Worm (Caenorhabditis elegans): ENCODE results near the gene F59C12.4.

F59C12.4 gene

DNA sequence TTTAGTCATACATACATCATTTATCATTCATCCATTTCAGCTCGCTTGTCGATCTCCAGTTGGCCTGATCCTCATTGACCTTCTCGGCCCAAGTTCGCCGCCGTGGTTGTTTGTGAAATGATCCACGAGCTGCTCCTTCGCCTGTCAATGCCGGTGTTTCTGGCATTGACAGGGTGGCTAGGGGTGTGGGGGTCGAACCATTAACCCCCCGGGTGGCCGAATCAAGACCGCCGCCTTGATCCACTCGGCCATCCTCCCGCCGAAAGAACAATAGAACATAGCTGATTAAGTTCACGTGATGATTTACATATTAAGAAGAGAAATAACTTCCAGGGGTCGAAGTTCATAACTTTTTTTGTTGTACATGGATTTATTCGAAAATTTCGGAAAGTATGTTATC is at the start of gene F59C12.4:
F59C12.4 (minus strand) TSS at position 166 of the 400 bp plus-strand sequence.
- TF ChIP-seq him-1 (tag; optimal IDR thresholded peaks at IDR 0.05), result no peak

DNA sequence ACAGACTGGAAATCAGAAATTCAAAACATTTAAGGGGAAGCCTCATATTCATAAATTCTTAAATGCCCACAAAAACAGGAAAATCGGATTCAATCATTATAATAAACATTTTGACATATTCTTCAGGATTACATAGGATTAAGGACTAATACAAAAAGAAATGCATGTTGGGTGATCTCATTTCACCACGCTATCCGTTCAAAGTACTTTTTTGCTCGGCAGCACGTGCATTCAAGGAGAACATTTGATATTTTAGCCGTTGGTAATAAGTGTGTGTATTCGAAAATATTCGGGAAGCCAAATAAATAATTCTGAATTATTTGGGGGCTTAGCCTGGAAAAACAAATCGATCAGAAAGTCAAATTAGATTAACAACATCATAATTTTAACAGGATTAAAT is 48.2 kb upstream of the F59C12.4 start:
- TF ChIP-seq W03F9.2 (tag; optimal IDR thresholded peaks at IDR 0.05), result no peak
- no peak for TF ChIP-seq him-1 (tag; optimal IDR thresholded peaks at IDR 0.05)
- TF ChIP-seq dao-5 (tag; optimal IDR thresholded peaks at IDR 0.05), result no peak

DNA sequence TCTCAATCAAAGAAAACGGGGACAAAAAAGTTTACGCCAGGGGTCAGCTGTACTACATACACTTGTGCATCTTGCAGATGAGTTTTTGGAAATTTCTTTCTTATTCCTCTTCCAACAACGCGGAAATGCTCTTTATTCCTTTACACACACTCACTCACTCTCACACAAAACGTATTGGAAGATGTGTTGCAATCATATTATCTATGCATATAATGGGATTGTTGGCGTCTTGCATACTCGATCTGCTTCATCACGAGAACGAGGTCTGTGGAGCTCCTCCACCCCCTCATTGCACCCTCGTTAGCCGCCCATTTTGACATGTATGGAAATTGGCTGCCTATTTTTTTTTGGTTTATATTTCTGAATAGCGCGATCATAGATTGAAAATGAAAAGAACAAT is 46.4 kb upstream of the F59C12.4 start:
- TF ChIP-seq him-1 (tag; optimal IDR thresholded peaks at IDR 0.05) (no peak), W03F9.2 (tag; optimal IDR thresholded peaks at IDR 0.05) (no peak), dao-5 (tag; optimal IDR thresholded peaks at IDR 0.05) (no peak)

DNA sequence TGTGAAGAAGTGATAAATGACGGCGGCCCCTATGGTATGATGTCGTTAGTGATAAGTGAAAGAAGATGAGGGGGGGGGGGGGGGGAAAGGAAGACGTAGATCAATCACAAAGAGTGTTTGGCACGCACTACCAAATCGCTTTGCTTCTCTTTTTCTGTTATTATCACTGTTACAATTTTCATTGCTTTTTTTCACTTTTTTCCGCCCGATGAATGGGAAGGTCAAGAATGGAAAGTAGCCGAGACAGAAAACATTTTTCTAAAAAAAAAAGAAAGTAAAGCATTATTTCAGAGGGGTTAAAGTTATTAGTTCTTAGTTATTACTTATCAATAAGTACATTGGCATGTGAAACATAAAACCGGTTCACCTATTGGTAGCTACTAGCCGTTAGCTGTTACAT is 44.8 kb upstream of the F59C12.4 start:
- TF ChIP-seq dao-5 (tag; optimal IDR thresholded peaks at IDR 0.05), result no peak
- TF ChIP-seq W03F9.2 (tag; optimal IDR thresholded peaks at IDR 0.05), result no peak
- TF ChIP-seq him-1 (tag; optimal IDR thresholded peaks at IDR 0.05), result no peak

DNA sequence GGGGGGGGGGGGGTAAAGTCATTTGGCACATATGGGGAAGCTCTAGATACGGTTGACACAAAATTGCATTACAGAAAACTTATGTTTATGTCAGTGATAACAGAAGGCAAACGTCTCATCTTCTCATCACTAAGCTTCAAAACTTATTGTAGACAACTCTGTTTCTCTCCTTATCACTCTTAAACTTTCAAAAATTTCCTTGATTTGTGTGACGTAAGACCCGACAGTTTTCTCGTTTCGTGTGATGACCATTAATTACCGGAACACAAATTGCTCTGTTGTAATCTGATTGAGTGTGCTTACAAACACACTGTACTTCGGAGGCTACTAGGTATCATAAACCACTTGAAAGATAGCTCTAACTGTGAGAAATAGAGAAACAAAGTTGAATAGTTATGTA is 42.5 kb upstream of the F59C12.4 start:
- TF ChIP-seq dao-5 (tag; optimal IDR thresholded peaks at IDR 0.05), result no peak
- TF ChIP-seq W03F9.2 (tag; optimal IDR thresholded peaks at IDR 0.05), result no peak
- no peak for TF ChIP-seq him-1 (tag; optimal IDR thresholded peaks at IDR 0.05)

DNA sequence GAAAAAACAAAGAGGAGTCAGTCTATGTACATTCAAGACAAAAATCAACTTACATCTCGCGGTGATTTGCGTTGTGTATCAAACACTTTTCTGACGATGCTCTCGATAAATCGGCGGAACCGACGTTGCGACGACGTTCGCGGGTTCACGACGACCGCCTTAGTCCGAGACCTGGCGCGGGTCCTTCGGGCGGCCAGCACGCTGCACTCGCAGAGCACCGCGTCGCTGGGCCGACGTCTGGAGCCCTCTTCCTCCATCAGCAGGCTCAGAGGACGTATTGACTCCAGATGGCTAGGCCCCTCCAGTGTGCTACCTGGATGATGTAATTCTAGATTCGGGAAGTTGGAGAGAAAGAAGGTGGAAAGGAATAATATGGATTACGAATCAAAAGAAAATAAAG is 40.8 kb upstream of the F59C12.4 start:
- TF ChIP-seq dao-5 (tag; optimal IDR thresholded peaks at IDR 0.05), result no peak
- TF ChIP-seq him-1 (tag; optimal IDR thresholded peaks at IDR 0.05), result no peak
- TF ChIP-seq W03F9.2 (tag; optimal IDR thresholded peaks at IDR 0.05), result no peak

DNA sequence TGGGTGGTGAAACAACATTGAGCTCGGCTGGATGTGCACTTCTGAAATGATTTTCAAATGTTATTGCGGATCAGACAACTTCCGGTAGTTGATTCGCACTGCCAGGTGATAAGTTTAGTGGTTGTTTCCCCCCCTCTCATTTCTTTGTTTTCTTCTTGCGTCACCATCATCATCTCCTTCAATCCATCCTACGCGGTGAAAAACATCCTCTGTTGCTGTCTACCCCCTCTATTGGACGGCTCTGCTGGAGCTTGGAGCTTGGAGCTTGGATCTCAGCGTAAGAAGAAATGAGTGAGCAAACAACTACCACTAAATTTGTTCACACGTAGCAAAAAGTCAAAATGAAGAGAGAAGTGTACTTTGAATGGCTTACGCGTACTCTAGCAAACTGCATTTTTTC is 39.3 kb upstream of the F59C12.4 start:
- no peak for TF ChIP-seq W03F9.2 (tag; optimal IDR thresholded peaks at IDR 0.05)
- no peak for TF ChIP-seq dao-5 (tag; optimal IDR thresholded peaks at IDR 0.05)
- TF ChIP-seq him-1 (tag; optimal IDR thresholded peaks at IDR 0.05), result no peak

DNA sequence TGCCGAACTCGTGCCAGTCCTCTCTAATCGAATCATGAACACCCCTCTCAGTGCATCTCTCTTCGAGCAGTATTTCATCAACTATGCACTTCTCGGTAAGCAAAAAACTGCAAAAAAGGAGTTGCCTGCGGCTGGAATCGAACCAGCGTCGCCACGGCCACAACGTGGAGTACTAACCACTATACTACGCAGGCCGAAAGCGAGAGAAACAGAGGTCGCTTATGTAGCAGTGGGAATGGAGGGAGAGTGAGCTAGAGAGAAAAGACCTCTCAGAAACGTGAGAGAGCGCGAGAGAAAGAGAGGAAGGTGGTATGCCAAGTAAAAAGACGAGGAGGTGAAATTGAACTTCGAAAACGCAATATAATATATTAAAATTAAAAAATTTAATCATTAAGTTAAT is 32.3 kb upstream of the F59C12.4 start:
- TF ChIP-seq him-1 (tag; optimal IDR thresholded peaks at IDR 0.05) (peak; percentile 87), W03F9.2 (tag; optimal IDR thresholded peaks at IDR 0.05) (peak; percentile 26), dao-5 (tag; optimal IDR thresholded peaks at IDR 0.05) (peak; percentile 55)

DNA sequence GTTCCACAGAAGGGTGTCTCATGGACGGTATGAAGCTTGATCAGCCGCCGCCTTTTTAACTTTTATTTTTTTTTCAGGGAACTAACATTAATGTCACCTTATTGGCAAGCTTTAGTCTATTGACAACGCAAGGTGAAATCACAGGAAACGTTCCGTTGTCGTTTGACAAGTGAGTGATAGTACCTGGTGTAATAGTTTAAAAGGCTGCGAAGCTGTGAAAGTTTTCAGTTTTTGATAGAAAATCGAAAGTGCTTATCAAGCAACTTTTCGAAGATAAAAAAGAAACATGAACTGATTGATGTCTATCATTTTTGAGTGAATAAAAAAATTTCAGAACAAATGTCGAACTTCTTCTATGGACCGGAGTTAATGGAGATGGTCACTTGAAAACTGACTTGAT is 31.7 kb upstream of the F59C12.4 start:
- TF ChIP-seq dao-5 (tag; optimal IDR thresholded peaks at IDR 0.05) (no peak), W03F9.2 (tag; optimal IDR thresholded peaks at IDR 0.05) (no peak), him-1 (tag; optimal IDR thresholded peaks at IDR 0.05) (no peak)

DNA sequence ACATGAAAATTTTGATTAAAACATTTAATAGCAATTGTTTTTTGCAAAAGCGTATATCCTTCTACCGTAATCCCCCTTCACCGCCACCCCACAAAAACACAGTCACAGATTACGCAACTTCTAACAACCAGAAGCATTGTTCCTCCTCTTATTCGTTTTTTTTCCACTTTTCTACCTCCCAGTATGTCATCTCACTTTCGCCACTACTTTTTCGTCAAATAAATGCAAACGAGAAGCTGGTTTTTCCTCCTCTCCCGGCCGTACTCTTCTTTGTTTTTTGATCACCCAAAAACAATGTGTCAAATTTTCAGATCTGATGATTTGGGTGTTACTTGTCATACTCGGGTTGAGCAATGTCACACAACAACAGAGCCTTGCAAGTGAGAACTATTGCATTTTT is 30.6 kb upstream of the F59C12.4 start, which contains the start of gene C06G1.1:
C06G1.1 (plus strand) TSS at position 301 of the 400 bp plus-strand sequence.
- no peak for TF ChIP-seq dao-5 (tag; optimal IDR thresholded peaks at IDR 0.05)
- no peak for TF ChIP-seq W03F9.2 (tag; optimal IDR thresholded peaks at IDR 0.05)
- TF ChIP-seq him-1 (tag; optimal IDR thresholded peaks at IDR 0.05), result no peak

DNA sequence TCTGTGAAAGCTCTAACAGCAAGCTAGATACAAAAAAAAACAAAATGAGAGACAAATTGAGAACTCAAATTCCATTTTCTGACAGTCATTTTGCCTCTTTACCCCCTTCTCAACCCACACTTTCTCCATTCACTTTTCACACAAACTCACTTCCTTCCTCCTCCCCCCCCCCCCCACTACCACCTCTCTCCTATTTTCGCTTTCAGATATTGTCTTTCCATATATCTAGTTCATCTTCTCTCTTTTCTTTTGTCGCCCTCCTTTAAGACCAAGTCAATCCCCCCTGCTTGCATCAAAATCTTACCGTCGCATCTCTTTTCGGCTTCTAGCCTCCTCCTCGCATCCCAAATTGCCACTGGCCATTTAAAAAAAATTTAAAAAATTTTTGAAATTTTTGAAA is 29.4 kb upstream of the F59C12.4 start:
- no peak for TF ChIP-seq dao-5 (tag; optimal IDR thresholded peaks at IDR 0.05)
- TF ChIP-seq W03F9.2 (tag; optimal IDR thresholded peaks at IDR 0.05), result no peak
- TF ChIP-seq him-1 (tag; optimal IDR thresholded peaks at IDR 0.05), result no peak

DNA sequence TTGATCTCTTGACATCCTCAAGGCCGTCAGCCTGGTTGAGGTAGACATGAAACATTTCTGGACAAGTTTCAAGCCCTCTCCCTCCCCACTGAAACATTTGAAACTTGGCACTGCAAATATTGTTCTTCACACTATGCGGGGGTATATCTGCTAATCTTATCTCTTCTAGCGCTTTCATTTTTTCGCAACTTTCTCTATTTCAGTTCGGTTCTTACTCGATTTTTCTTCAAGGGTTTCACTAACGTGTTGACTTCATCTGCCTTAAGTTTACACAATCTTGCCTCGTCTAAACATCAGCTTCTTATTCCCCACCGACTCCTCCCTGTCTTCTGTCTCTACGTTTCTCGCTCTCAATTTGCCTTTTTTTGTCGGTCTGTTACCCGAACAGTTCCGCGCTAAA is 27.4 kb upstream of the F59C12.4 start:
- TF ChIP-seq him-1 (tag; optimal IDR thresholded peaks at IDR 0.05), result no peak
- no peak for TF ChIP-seq W03F9.2 (tag; optimal IDR thresholded peaks at IDR 0.05)
- TF ChIP-seq dao-5 (tag; optimal IDR thresholded peaks at IDR 0.05), result no peak

DNA sequence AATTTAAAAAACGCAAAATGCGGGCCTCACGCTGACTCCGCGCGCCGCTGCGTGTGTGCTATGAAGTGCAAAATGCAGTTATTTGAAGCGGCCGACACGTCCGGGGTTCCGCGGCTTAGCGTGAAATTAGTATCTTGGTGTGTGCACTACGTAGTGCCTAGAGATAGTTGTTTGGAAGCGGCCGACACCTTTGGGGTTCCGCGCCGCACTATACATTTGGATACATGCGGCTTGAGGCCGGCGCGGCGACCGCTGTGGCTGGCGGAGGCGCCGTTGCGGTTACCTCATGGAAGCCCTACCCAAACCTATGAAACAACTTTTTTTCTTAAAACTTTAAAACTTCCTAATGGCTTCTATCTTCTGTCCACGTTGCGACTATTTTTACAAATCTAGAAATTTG is 26.7 kb upstream of the F59C12.4 start:
- TF ChIP-seq W03F9.2 (tag; optimal IDR thresholded peaks at IDR 0.05) (no peak), him-1 (tag; optimal IDR thresholded peaks at IDR 0.05) (no peak), dao-5 (tag; optimal IDR thresholded peaks at IDR 0.05) (no peak)

DNA sequence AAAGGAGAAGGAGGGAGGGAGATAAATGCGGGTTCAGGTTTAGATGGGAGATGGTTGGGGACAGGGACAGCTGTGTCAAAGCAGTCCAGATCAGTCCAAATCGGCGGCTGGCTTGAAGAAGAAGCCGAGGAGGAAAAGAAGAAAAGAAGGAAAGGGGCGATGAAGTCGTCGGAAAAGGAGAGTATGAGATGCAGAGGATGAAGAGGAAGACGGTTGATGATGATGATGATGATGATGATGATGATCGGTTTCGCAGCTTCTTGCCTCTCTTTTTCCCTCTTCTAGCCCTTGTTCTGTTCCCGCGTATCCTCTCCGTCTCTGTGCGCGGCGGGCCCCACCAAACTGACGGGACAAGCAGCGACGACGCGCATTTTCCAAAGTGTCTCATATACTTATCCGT is 24.4 kb upstream of the F59C12.4 start:
- no peak for TF ChIP-seq him-1 (tag; optimal IDR thresholded peaks at IDR 0.05)
- no peak for TF ChIP-seq W03F9.2 (tag; optimal IDR thresholded peaks at IDR 0.05)
- no peak for TF ChIP-seq dao-5 (tag; optimal IDR thresholded peaks at IDR 0.05)

DNA sequence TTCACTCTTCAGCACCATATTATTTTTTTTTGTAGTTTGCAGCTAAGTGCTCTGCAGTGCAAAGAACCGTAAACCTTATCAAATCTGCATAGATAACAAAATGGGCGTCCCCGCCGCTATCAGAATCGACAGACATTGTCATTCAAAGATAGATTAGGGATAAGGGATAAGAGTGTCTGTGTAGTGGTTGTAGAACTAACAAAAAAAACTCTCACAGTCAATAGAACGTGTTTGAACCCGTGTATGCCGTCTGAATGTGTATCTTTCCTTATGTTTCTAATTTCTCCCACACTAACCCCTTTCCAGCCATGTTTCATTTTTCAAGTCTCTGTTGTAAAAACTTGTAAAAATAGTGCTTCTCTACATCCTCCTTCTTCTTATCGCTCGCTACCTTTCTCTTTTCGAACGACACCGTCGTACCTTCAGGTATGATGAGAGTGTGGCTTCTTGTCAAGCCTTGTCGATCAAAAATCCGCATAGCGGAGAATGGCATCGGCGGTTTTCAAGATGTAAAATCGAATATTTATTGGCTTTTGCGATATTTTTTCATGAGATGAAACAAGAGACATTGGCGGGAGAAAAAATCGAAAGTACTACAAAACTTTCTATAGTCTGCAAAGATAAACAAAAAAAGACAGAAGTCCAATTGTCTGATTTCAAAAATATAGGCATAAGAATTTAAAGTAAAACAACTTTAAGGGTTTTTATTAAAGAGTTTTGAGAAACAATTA is 22.8 kb upstream of the F59C12.4 start:
- TF ChIP-seq W03F9.2 (tag; optimal IDR thresholded peaks at IDR 0.05), result no peak
- TF ChIP-seq him-1 (tag; optimal IDR thresholded peaks at IDR 0.05), result no peak
- no peak for TF ChIP-seq dao-5 (tag; optimal IDR thresholded peaks at IDR 0.05)
